Worm (Caenorhabditis elegans) whole organism, L4 larva: Measurements from ENCODE around the gene lpr-6.

ENCODE experiments used
- F10B5.3 ChIP-seq: sonication (generic microtip); optimal IDR thresholded peaks from 2 replicates; lab custom pipeline; 2016; ENCODE audit warnings: mild to moderate bottlenecking, missing genetic modification characterization, missing compliant biosample characterization
- F26F4.8 ChIP-seq: fragments of 200-800 bp; sonication (Bioruptor generic); conservative IDR thresholded peaks from 2 replicates; pipeline ENCODE4 v1.3.6; 2022; ENCODE audit warnings: missing genetic modification characterization, missing compliant biosample characterization
- F37D6.2 ChIP-seq: sonication (generic microtip); optimal IDR thresholded peaks from 2 replicates; lab custom pipeline; 2016; ENCODE audit warnings: mild to moderate bottlenecking, missing genetic modification characterization, missing compliant biosample characterization
- F44E2.7 ChIP-seq: fragments of 200-800 bp; sonication (Bioruptor generic); IDR thresholded peaks from 2 replicates; pipeline ENCODE4 v2.1.2; 2022; ENCODE audit warnings: missing genetic modification characterization, missing compliant biosample characterization
- R02D3.7 ChIP-seq: fragments of 150-350 bp; sonication (generic microtip); optimal IDR thresholded peaks from 3 replicates; lab custom pipeline; 2014; ENCODE audit warnings: missing biosample characterization, missing genetic modification characterization
- Y105C5A.15 ChIP-seq: fragments of 200-800 bp; sonication (Bioruptor generic); IDR thresholded peaks from 2 replicates; pipeline ENCODE4 v1.3.6; 2022; ENCODE audit warnings: missing genetic modification characterization, missing compliant biosample characterization
- Y75B8A.6 ChIP-seq: fragments of 200-800 bp; sonication (Bioruptor generic); IDR thresholded peaks from 2 replicates; pipeline ENCODE4 v1.3.6; 2022; ENCODE audit warnings: missing genetic modification reagents, missing genetic modification characterization, missing compliant biosample characterization
- ZK337.2 ChIP-seq: fragments of 200-800 bp; sonication (Bioruptor generic); IDR thresholded peaks from 2 replicates; pipeline ENCODE4 v1.3.6; 2022; ENCODE audit warnings: missing genetic modification reagents, missing genetic modification characterization, missing compliant biosample characterization
- ZK546.5 ChIP-seq, 2 experiments: sonication (generic microtip); optimal IDR thresholded peaks; 2 replicates each; lab custom pipeline; 2017; ENCODE audit warnings: missing biosample characterization in 2 of 2, missing genetic modification characterization in 2 of 2
- aly-2 ChIP-seq: sonication (generic microtip); optimal IDR thresholded peaks from 2 replicates; lab custom pipeline; 2018; ENCODE audit warnings: missing biosample characterization, missing genetic modification characterization
- ceh-20 ChIP-seq: fragments of 200-800 bp; sonication (Bioruptor generic); IDR thresholded peaks from 2 replicates; pipeline ENCODE4 v1.3.6; 2022; ENCODE audit warnings: missing genetic modification reagents, missing genetic modification characterization, missing compliant biosample characterization
- ceh-32 ChIP-seq: sonication (generic microtip); optimal IDR thresholded peaks from 2 replicates; lab custom pipeline; 2016; ENCODE audit warnings: mild to moderate bottlenecking, missing genetic modification characterization, missing compliant biosample characterization; ENCODE audit not compliant: poor library complexity
- ceh-82 ChIP-seq: sonication (generic microtip); optimal IDR thresholded peaks from 2 replicates; lab custom pipeline; 2017; ENCODE audit warnings: missing biosample characterization, missing genetic modification characterization
- ces-1 ChIP-seq: fragments of 150-350 bp; sonication (generic microtip); optimal IDR thresholded peaks from 4 replicates; lab custom pipeline; 2014; ENCODE audit warnings: missing biosample characterization, missing genetic modification reagents, missing genetic modification characterization
- ctbp-1 ChIP-seq: fragments of 200-800 bp; sonication (Bioruptor generic); IDR thresholded peaks from 2 replicates; pipeline ENCODE4 v1.3.6; 2022; ENCODE audit warnings: missing genetic modification reagents, missing genetic modification characterization, missing compliant biosample characterization
- dve-1 ChIP-seq: sonication (generic microtip); optimal IDR thresholded peaks from 2 replicates; lab custom pipeline; 2017; ENCODE audit warnings: antibody characterized with exemption, mild to moderate bottlenecking, missing genetic modification characterization, missing compliant biosample characterization; ENCODE audit not compliant: insufficient read depth
- gei-8 ChIP-seq: fragments of 200-800 bp; sonication (Bioruptor generic); optimal IDR thresholded peaks from 2 replicates; lab custom pipeline; 2018; ENCODE audit warnings: mild to moderate bottlenecking, missing genetic modification characterization, missing compliant biosample characterization
- hif-1 ChIP-seq, 2 experiments: sonication (generic microtip); optimal IDR thresholded peaks; 2 replicates each; lab custom pipeline; 2016 to 2017; ENCODE audit warnings: missing compliant biosample characterization in 2 of 2, missing genetic modification characterization in 2 of 2, missing genetic modification reagents in 2 of 2, missing genotype in 2 of 2, mild to moderate bottlenecking in 1 of 2
- hlh-11 ChIP-seq: fragments of 200-800 bp; sonication (Bioruptor generic); optimal IDR thresholded peaks from 2 replicates; lab custom pipeline; 2018; ENCODE audit warnings: mild to moderate bottlenecking, missing genetic modification characterization, missing compliant biosample characterization
- hlh-30 ChIP-seq: sonication (generic microtip); optimal IDR thresholded peaks from 2 replicates; lab custom pipeline; 2017; ENCODE audit warnings: antibody characterized with exemption, mild to moderate bottlenecking, missing genetic modification characterization, missing compliant biosample characterization; ENCODE audit not compliant: insufficient read depth
- hmg-1.1 ChIP-seq: fragments of 200-800 bp; sonication (Bioruptor generic); IDR thresholded peaks from 2 replicates; pipeline ENCODE4 v1.3.6; 2022; ENCODE audit warnings: missing genetic modification reagents, missing genetic modification characterization, missing compliant biosample characterization
- lin-1 ChIP-seq: fragments of 200-800 bp; sonication (Bioruptor generic); IDR thresholded peaks from 2 replicates; pipeline ENCODE4 v1.3.6; 2022; ENCODE audit warnings: missing genetic modification reagents, missing genetic modification characterization, missing compliant biosample characterization
- lin-13 ChIP-seq: fragments of 150-350 bp; optimal IDR thresholded peaks from 2 replicates; lab custom pipeline; 2014; ENCODE audit warnings: missing biosample characterization, missing genetic modification reagents, missing genetic modification characterization
- lin-15B ChIP-seq: fragments of 150-350 bp; sonication (generic microtip); optimal IDR thresholded peaks from 3 replicates; lab custom pipeline; 2014; ENCODE audit warnings: missing biosample characterization, missing genetic modification characterization
- lin-29 ChIP-seq: fragments of 200-800 bp; sonication (Bioruptor generic); IDR thresholded peaks from 2 replicates; pipeline ENCODE4 v1.3.6; 2022; ENCODE audit warnings: missing genetic modification reagents, missing genetic modification characterization, missing compliant biosample characterization
- lin-39 ChIP-seq: fragments of 150-350 bp; optimal IDR thresholded peaks from 2 replicates; lab custom pipeline; 2014; ENCODE audit warnings: missing biosample characterization, missing genetic modification reagents, missing genetic modification characterization
- lsy-2 ChIP-seq, 2 experiments: fragments of 150-350 bp in 1 of 2; sonication (generic microtip) in 1 of 2; optimal IDR thresholded peaks; 2 replicates each; lab custom pipeline; 2014 to 2017; ENCODE audit warnings: missing biosample characterization in 2 of 2, missing genetic modification characterization in 2 of 2
- madf-9 ChIP-seq: fragments of 200-800 bp; sonication (Bioruptor generic); conservative IDR thresholded peaks from 2 replicates; pipeline ENCODE4 v1.3.6; 2022; ENCODE audit warnings: missing genetic modification reagents, missing genetic modification characterization, missing compliant biosample characterization
- mdl-1 ChIP-seq, 2 experiments: fragments of 150-350 bp in 1 of 2; sonication (generic microtip) in 1 of 2; optimal IDR thresholded peaks; 2 replicates each; lab custom pipeline; 2014 to 2017; ENCODE audit warnings: missing biosample characterization in 2 of 2, missing genetic modification characterization in 2 of 2
- mep-1 ChIP-seq: fragments of 150-350 bp; sonication (generic microtip); optimal IDR thresholded peaks from 3 replicates; lab custom pipeline; 2014; ENCODE audit warnings: missing biosample characterization, missing genetic modification characterization
- mxl-3 ChIP-seq: fragments of 200-800 bp; sonication (Bioruptor generic); optimal IDR thresholded peaks from 2 replicates; lab custom pipeline; 2018; ENCODE audit warnings: mild to moderate bottlenecking, missing genetic modification characterization, missing compliant biosample characterization
- nhr-11 ChIP-seq: fragments of 150-350 bp; optimal IDR thresholded peaks from 2 replicates; lab custom pipeline; 2014; ENCODE audit warnings: missing biosample characterization, missing genetic modification characterization
- nhr-111 ChIP-seq: fragments of 200-800 bp; sonication (Bioruptor generic); optimal IDR thresholded peaks from 2 replicates; lab custom pipeline; 2018; ENCODE audit warnings: mild to moderate bottlenecking, missing genetic modification characterization, missing compliant biosample characterization
- nhr-28 ChIP-seq: fragments of 150-350 bp; optimal IDR thresholded peaks from 2 replicates; lab custom pipeline; 2014; ENCODE audit warnings: missing biosample characterization, missing genetic modification characterization
- nhr-76 ChIP-seq: fragments of 150-350 bp; optimal IDR thresholded peaks from 2 replicates; lab custom pipeline; 2014; ENCODE audit warnings: missing biosample characterization, missing genetic modification characterization
- nhr-77 ChIP-seq: fragments of 150-350 bp; optimal IDR thresholded peaks from 2 replicates; lab custom pipeline; 2014; ENCODE audit warnings: missing biosample characterization, missing genetic modification characterization
- saeg-2 ChIP-seq: fragments of 200-800 bp; sonication (Bioruptor generic); IDR thresholded peaks from 2 replicates; pipeline ENCODE4 v1.3.6; 2022; ENCODE audit warnings: missing genetic modification reagents, missing genetic modification characterization, missing compliant biosample characterization
- sdz-12 ChIP-seq: fragments of 200-800 bp; sonication (Bioruptor generic); optimal IDR thresholded peaks from 2 replicates; lab custom pipeline; 2018; ENCODE audit warnings: mild to moderate bottlenecking, missing genetic modification characterization, missing compliant biosample characterization
- skn-1 ChIP-seq: fragments of 150-350 bp; optimal IDR thresholded peaks from 2 replicates; lab custom pipeline; 2014; ENCODE audit warnings: missing biosample characterization, missing genetic modification characterization
- snpc-4 ChIP-seq: fragments of 150-350 bp; optimal IDR thresholded peaks from 2 replicates; lab custom pipeline; 2014; ENCODE audit warnings: missing biosample characterization, missing genetic modification characterization
- spr-3 ChIP-seq: fragments of 200-800 bp; sonication (Bioruptor generic); optimal IDR thresholded peaks from 2 replicates; lab custom pipeline; 2018; ENCODE audit warnings: mild to moderate bottlenecking, missing genetic modification characterization, missing compliant biosample characterization
- tra-1 ChIP-seq: fragments of 200-800 bp; sonication (Bioruptor generic); IDR thresholded peaks from 2 replicates; pipeline ENCODE4 v1.3.6; 2022; ENCODE audit warnings: missing genetic modification reagents, missing genetic modification characterization, missing compliant biosample characterization
- unc-130 ChIP-seq: sonication (generic microtip); optimal IDR thresholded peaks from 2 replicates; lab custom pipeline; 2016; ENCODE audit warnings: missing genetic modification reagents, missing genetic modification characterization, missing compliant biosample characterization
- unc-62 ChIP-seq, 3 experiments: fragments of 150-350 bp in 1 of 3; sonication (generic microtip); optimal IDR thresholded peaks in 2 of 3; peaks in 1 of 3; 1 replicate in 1 of 3; 2 replicates in 2 of 3; lab custom pipeline; 2014 to 2017; ENCODE audit warnings: missing biosample characterization in 3 of 3, missing genetic modification characterization in 3 of 3, missing genetic modification reagents in 3 of 3, missing genotype in 1 of 3
- vab-7 ChIP-seq: fragments of 200-800 bp; sonication (Bioruptor generic); IDR thresholded peaks from 2 replicates; pipeline ENCODE4 v1.3.6; 2022; ENCODE audit warnings: missing genetic modification reagents, missing genetic modification characterization, missing compliant biosample characterization
- zag-1 ChIP-seq: fragments of 150-350 bp; optimal IDR thresholded peaks from 2 replicates; lab custom pipeline; 2014; ENCODE audit warnings: missing biosample characterization, missing genetic modification characterization
- zfp-2 ChIP-seq: sonication (generic microtip); optimal IDR thresholded peaks from 2 replicates; lab custom pipeline; 2016; ENCODE audit warnings: mild to moderate bottlenecking, missing genetic modification characterization, missing compliant biosample characterization
- zip-11 ChIP-seq: fragments of 200-800 bp; sonication (Bioruptor generic); IDR thresholded peaks from 2 replicates; pipeline ENCODE4 v1.3.6; 2022; ENCODE audit warnings: missing genetic modification characterization, missing compliant biosample characterization
- ztf-11 ChIP-seq: fragments of 150-350 bp; optimal IDR thresholded peaks from 2 replicates; lab custom pipeline; 2014; ENCODE audit warnings: missing biosample characterization, missing genetic modification characterization

lpr-6 gene

ce11 chrX:11067256-11067655 lies 7.5 kb downstream of the lpr-6 start:
- TF ChIP-seq snpc-4 (tag; lab: Kevin White, UChicago) = no peak
- no peak for TF ChIP-seq ceh-32 (tag; lab: Kevin White, UChicago)

ce11 chrX:11068334-11068733 lies 8.5 kb downstream of the lpr-6 start, which contains the start of gene apt-9:
apt-9 (plus strand) TSS chrX:11068527.
- TF ChIP-seq ZK337.2 (GFP tag; lab: Robert Waterston, UW) (no peak), lin-39 (tag; lab: Kevin White, UChicago) (no peak), nhr-28 (tag; lab: Kevin White, UChicago) (no peak), ctbp-1 (GFP tag; lab: Robert Waterston, UW) (peak; percentile 51; the same call in 1 of the 2 replicates), ztf-11 (no peak), F37D6.2 (tag; lab: Kevin White, UChicago) (no peak), saeg-2 (GFP tag; lab: Robert Waterston, UW) (no peak), lin-29 (GFP tag; lab: Robert Waterston, UW) (no peak), madf-9 (GFP tag; lab: Robert Waterston, UW) (no peak), Y105C5A.15 (no peak), R02D3.7 (tag; lab: Kevin White, UChicago) (no peak), spr-3 (GFP tag; lab: Kevin White, UChicago) (no peak), mdl-1 (tag; optimal IDR thresholded peaks at IDR 0.05; lab: Kevin White, UChicago) (peak in 1 of 2 experiments; percentile 26), nhr-111 (no peak), lin-15B (no peak), lin-1 (GFP tag; lab: Robert Waterston, UW) (no peak), gei-8 (GFP tag; lab: Kevin White, UChicago) (no peak), aly-2 (tag; lab: Kevin White, UChicago) (no peak), dve-1 (no peak), ceh-20 (peak; percentile 43; the same call in 1 of the 2 replicates), lin-13 (GFP tag; lab: Kevin White, UChicago) (no peak), ZK546.5 (tag; optimal IDR thresholded peaks at IDR 0.05; lab: Kevin White, UChicago) (no peak), F44E2.7 (no peak), snpc-4 (tag; lab: Kevin White, UChicago) (no peak), skn-1 (tag; lab: Kevin White, UChicago) (no peak), hmg-1.1 (GFP tag; lab: Robert Waterston, UW) (peak; percentile 64; the same call in 1 of the 2 replicates), mep-1 (peak; percentile 47), Y75B8A.6 (GFP tag; lab: Robert Waterston, UW) (no peak), F26F4.8 (GFP tag; lab: Robert Waterston, UW) (no peak), lsy-2 (tag; optimal IDR thresholded peaks at IDR 0.05; lab: Kevin White, UChicago) (peak in 1 of 2 experiments; percentile 50), ceh-32 (tag; lab: Kevin White, UChicago) (no peak), tra-1 (GFP tag; lab: Robert Waterston, UW) (no peak), unc-62 (GFP tag; optimal IDR thresholded peaks at IDR 0.05 in 1 of 2; lab: Kevin White, UChicago) (peak in 1 of 2 experiments; percentile 92), unc-62 (tag; optimal IDR thresholded peaks at IDR 0.05; lab: Kevin White, UChicago) (no peak), F10B5.3 (tag; lab: Kevin White, UChicago) (no peak), hif-1 (tag; optimal IDR thresholded peaks at IDR 0.05; lab: Kevin White, UChicago) (no peak), hlh-11 (tag; lab: Kevin White, UChicago) (no peak), mxl-3 (GFP tag; lab: Kevin White, UChicago) (no peak), unc-130 (no peak), nhr-77 (tag; lab: Kevin White, UChicago) (no peak), zip-11 (no peak), nhr-76 (tag; lab: Kevin White, UChicago) (no peak), vab-7 (GFP tag; lab: Robert Waterston, UW) (0 out of 2 replicates have a peak, but pooled peaks have one; percentile 18), zag-1 (tag; lab: Kevin White, UChicago) (no peak), hlh-30 (no peak), ceh-82 (tag; lab: Kevin White, UChicago) (no peak), sdz-12 (GFP tag; lab: Kevin White, UChicago) (no peak), zfp-2 (tag; lab: Kevin White, UChicago) (no peak), ces-1 (GFP tag; lab: Kevin White, UChicago) (no peak), nhr-11 (tag; lab: Kevin White, UChicago) (no peak)
